Fruit fly (Drosophila melanogaster) whole organism, embryonic: ENCODE data around the gene Pif1A.

Source experiments
- Bdp1 ChIP-seq: fragments of 200-800 bp; sonication (Bioruptor generic); optimal IDR thresholded peaks from 3 replicates; lab custom pipeline; 2016; ENCODE audit warnings: missing biosample characterization, missing genetic modification characterization
- CG10274 ChIP-seq: fragments of 200-800 bp; sonication (Bioruptor generic); optimal IDR thresholded peaks from 3 replicates; lab custom pipeline; 2017; ENCODE audit warnings: missing biosample characterization, mild to moderate bottlenecking, missing genetic modification characterization
- CG11085 ChIP-seq: fragments of 200-800 bp; sonication (Bioruptor generic); IDR thresholded peaks from 2 replicates; pipeline ENCODE4 v1.3.6; 2022; ENCODE audit warnings: missing biosample characterization, missing genetic modification characterization
- CG11456 ChIP-seq: fragments of 200-800 bp; sonication (Bioruptor generic); IDR thresholded peaks from 3 replicates; pipeline ENCODE4 v1.3.6; 2022; ENCODE audit warnings: missing biosample characterization, missing genetic modification characterization
- CG12155 ChIP-seq: fragments of 200-800 bp; sonication (Bioruptor generic); optimal IDR thresholded peaks from 3 replicates; lab custom pipeline; 2016; ENCODE audit warnings: missing biosample characterization, missing genetic modification characterization
- CG14965 ChIP-seq: fragments of 200-800 bp; sonication (Bioruptor generic); optimal IDR thresholded peaks from 2 replicates; lab custom pipeline; 2016; ENCODE audit warnings: missing biosample characterization, missing genetic modification characterization, borderline replicate concordance
- CG1529 ChIP-seq: fragments of 200-800 bp; sonication (Bioruptor generic); optimal IDR thresholded peaks from 3 replicates; lab custom pipeline; 2018; ENCODE audit warnings: missing biosample characterization, missing genetic modification characterization
- CG15601 ChIP-seq: fragments of 200-800 bp; sonication (Bioruptor generic); optimal IDR thresholded peaks from 3 replicates; lab custom pipeline; 2019; ENCODE audit warnings: missing biosample characterization, mild to moderate bottlenecking, missing genetic modification characterization, moderate library complexity
- CG17359 ChIP-seq: fragments of 200-800 bp; sonication (Bioruptor generic); optimal IDR thresholded peaks from 3 replicates; lab custom pipeline; 2018; ENCODE audit warnings: missing biosample characterization, mild to moderate bottlenecking, missing genetic modification characterization, moderate library complexity
- CG17385 ChIP-seq: fragments of 200-800 bp; sonication (Bioruptor generic); optimal IDR thresholded peaks from 3 replicates; lab custom pipeline; 2018; ENCODE audit warnings: missing biosample characterization, mild to moderate bottlenecking, missing genetic modification characterization
- CG18476 ChIP-seq: fragments of 200-800 bp; sonication (Bioruptor generic); optimal IDR thresholded peaks from 2 replicates; lab custom pipeline; 2016; ENCODE audit warnings: missing biosample characterization, mild to moderate bottlenecking, missing genetic modification characterization
- CG2678 ChIP-seq: fragments of 200-800 bp; sonication (Bioruptor generic); optimal IDR thresholded peaks from 3 replicates; lab custom pipeline; 2019; ENCODE audit warnings: missing biosample characterization, mild to moderate bottlenecking, missing genetic modification characterization, moderate library complexity
- CG34422 ChIP-seq: fragments of 200-800 bp; sonication (Bioruptor generic); IDR thresholded peaks from 3 replicates; pipeline ENCODE4 v1.3.6; 2022; ENCODE audit warnings: missing biosample characterization, missing genetic modification characterization
- CG4328 ChIP-seq: fragments of 200-800 bp; sonication (Bioruptor generic); optimal IDR thresholded peaks from 3 replicates; lab custom pipeline; 2017; ENCODE audit warnings: missing biosample characterization, missing genetic modification reagents, missing genetic modification characterization
- CG6765 ChIP-seq: fragments of 200-800 bp; sonication (Bioruptor generic); optimal IDR thresholded peaks from 3 replicates; lab custom pipeline; 2017; ENCODE audit warnings: missing biosample characterization, mild to moderate bottlenecking, missing genetic modification characterization
- CG7839 ChIP-seq: fragments of 200-800 bp; sonication (Bioruptor generic); optimal IDR thresholded peaks from 3 replicates; lab custom pipeline; 2018; ENCODE audit warnings: missing biosample characterization, mild to moderate bottlenecking, missing genetic modification characterization, moderate library complexity
- CG8924 ChIP-seq: fragments of 200-800 bp; optimal IDR thresholded peaks from 3 replicates; lab custom pipeline; 2019; ENCODE audit warnings: missing biosample characterization, mild to moderate bottlenecking, missing genetic modification characterization, moderate library complexity
- CG8944 ChIP-seq: fragments of 200-800 bp; sonication (Bioruptor generic); optimal IDR thresholded peaks from 3 replicates; lab custom pipeline; 2016; ENCODE audit warnings: missing biosample characterization, missing genetic modification characterization
- CG9817 ChIP-seq: fragments of 200-800 bp; sonication (Bioruptor generic); optimal IDR thresholded peaks from 2 replicates; lab custom pipeline; 2018; ENCODE audit warnings: missing biosample characterization, mild to moderate bottlenecking, missing genetic modification characterization, moderate library complexity
- Chrac-16 ChIP-seq: fragments of 200-800 bp; sonication (Bioruptor generic); optimal IDR thresholded peaks from 3 replicates; lab custom pipeline; 2016; ENCODE audit warnings: missing biosample characterization, missing genetic modification characterization
- Drgx ChIP-seq: fragments of 200-800 bp; sonication (Bioruptor generic); IDR thresholded peaks from 2 replicates; pipeline ENCODE4 v1.3.6; 2022; ENCODE audit warnings: missing biosample characterization, missing genetic modification characterization
- GATAe ChIP-seq: fragments of 200-800 bp; sonication (Bioruptor generic); conservative IDR thresholded peaks from 2 replicates; pipeline ENCODE4 v1.3.6; 2022; ENCODE audit warnings: missing biosample characterization, missing genetic modification characterization
- Nf-YC ChIP-seq: fragments of 200-800 bp; optimal IDR thresholded peaks from 3 replicates; lab custom pipeline; 2019; ENCODE audit warnings: missing biosample characterization, mild to moderate bottlenecking, missing genetic modification characterization, moderate library complexity
- Sin3A ChIP-seq: fragments of >200 bp; optimal IDR thresholded peaks from 2 replicates; lab custom pipeline; 2018
- Taf1 ChIP-seq: fragments of 200-800 bp; sonication (Bioruptor generic); IDR thresholded peaks from 2 replicates; pipeline ENCODE4 v1.3.6; 2022; ENCODE audit warnings: missing biosample characterization, missing genetic modification characterization
- Tbp ChIP-seq: fragments of >200 bp; optimal IDR thresholded peaks from 2 replicates; lab custom pipeline; 2018; ENCODE audit warnings: missing biosample characterization, missing genetic modification characterization
- Trl ChIP-seq, 3 experiments: fragments of >200 bp in 2 of 3; fragments of 200-800 bp in 1 of 3; sonication (Bioruptor generic) in 1 of 3; optimal IDR thresholded peaks; 2 replicates in 1 of 3; 3 replicates in 2 of 3; lab custom pipeline; 2016 to 2017; ENCODE audit warnings: missing biosample characterization in 1 of 3, missing genetic modification characterization in 1 of 3
- al ChIP-seq: fragments of 200-800 bp; sonication (Bioruptor generic); IDR thresholded peaks from 2 replicates; pipeline ENCODE4 v1.3.6; 2022; ENCODE audit warnings: missing biosample characterization, missing genetic modification characterization
- chinmo ChIP-seq: fragments of 200-800 bp; sonication (Bioruptor generic); IDR thresholded peaks from 4 replicates; pipeline ENCODE4 v1.3.6; 2022; ENCODE audit warnings: missing biosample characterization, missing genetic modification characterization; ENCODE audit not compliant: partially characterized antibody
- chm ChIP-seq: fragments of 200-800 bp; sonication (Bioruptor generic); IDR thresholded peaks from 2 replicates; pipeline ENCODE4 v1.3.6; 2022; ENCODE audit warnings: missing biosample characterization, missing genetic modification characterization
- ci ChIP-seq: fragments of 200-800 bp; sonication (Bioruptor generic); IDR thresholded peaks from 3 replicates; pipeline ENCODE4 v1.3.6; 2022; ENCODE audit warnings: missing biosample characterization, missing genetic modification characterization
- crol ChIP-seq: fragments of 200-800 bp; sonication (Bioruptor generic); IDR thresholded peaks from 2 replicates; pipeline ENCODE4 v1.3.6; 2022; ENCODE audit warnings: missing biosample characterization, missing genetic modification characterization
- cwo ChIP-seq: fragments of 200-800 bp; sonication (Bioruptor generic); optimal IDR thresholded peaks from 3 replicates; lab custom pipeline; 2017; ENCODE audit warnings: missing biosample characterization, missing genetic modification characterization, mild to moderate bottlenecking, moderate library complexity, missing genetic modification reagents
- en ChIP-seq: fragments of 200-800 bp; sonication (Bioruptor generic); optimal IDR thresholded peaks from 2 replicates; lab custom pipeline; 2016; ENCODE audit warnings: missing biosample characterization, missing genetic modification characterization
- fd102C ChIP-seq: fragments of 200-800 bp; sonication (Bioruptor generic); optimal IDR thresholded peaks from 2 replicates; lab custom pipeline; 2018; ENCODE audit warnings: missing biosample characterization, mild to moderate bottlenecking, missing genetic modification characterization, moderate library complexity
- fd3F ChIP-seq: fragments of 200-800 bp; sonication (Bioruptor generic); optimal IDR thresholded peaks from 2 replicates; lab custom pipeline; 2018; ENCODE audit warnings: missing biosample characterization, mild to moderate bottlenecking, missing genetic modification characterization, moderate library complexity
- gem ChIP-seq: fragments of 200-800 bp; sonication (Bioruptor generic); optimal IDR thresholded peaks from 2 replicates; lab custom pipeline; 2019; ENCODE audit warnings: missing biosample characterization, mild to moderate bottlenecking, missing genetic modification characterization, moderate library complexity
- gsb ChIP-seq: fragments of 200-800 bp; sonication (Bioruptor generic); IDR thresholded peaks from 2 replicates; pipeline ENCODE4 v1.3.6; 2022; ENCODE audit warnings: missing biosample characterization, missing genetic modification characterization
- hb ChIP-seq: fragments of 200-800 bp; sonication (Bioruptor generic); IDR thresholded peaks from 3 replicates; pipeline ENCODE4 v1.3.6; 2022; ENCODE audit warnings: missing biosample characterization, missing genetic modification characterization; ENCODE audit not compliant: partially characterized antibody
- hbn ChIP-seq: fragments of 200-800 bp; sonication (Bioruptor generic); IDR thresholded peaks from 2 replicates; pipeline ENCODE4 v1.3.6; 2022; ENCODE audit warnings: missing biosample characterization, missing genetic modification characterization; ENCODE audit not compliant: partially characterized antibody
- lmd ChIP-seq: fragments of 200-800 bp; sonication (Bioruptor generic); IDR thresholded peaks from 2 replicates; pipeline ENCODE4 v1.3.6; 2022; ENCODE audit warnings: missing biosample characterization, missing genetic modification characterization
- lola ChIP-seq, 3 experiments: fragments of >200 bp in 2 of 3; fragments of 200-800 bp in 1 of 3; sonication (Bioruptor generic) in 1 of 3; optimal IDR thresholded peaks; 2 replicates each; lab custom pipeline; 2017 to 2019; ENCODE audit warnings: missing biosample characterization in 3 of 3, missing genetic modification characterization in 3 of 3, mild to moderate bottlenecking in 1 of 3, moderate library complexity in 1 of 3
- luna ChIP-seq: fragments of 200-800 bp; sonication (Bioruptor generic); optimal IDR thresholded peaks from 2 replicates; lab custom pipeline; 2016; ENCODE audit warnings: missing biosample characterization, missing genetic modification characterization
- nom ChIP-seq: fragments of 200-800 bp; sonication (Bioruptor generic); optimal IDR thresholded peaks from 2 replicates; lab custom pipeline; 2017; ENCODE audit warnings: missing biosample characterization, missing genetic modification characterization, mild to moderate bottlenecking, moderate library complexity, missing genetic modification reagents
- p53 ChIP-seq: fragments of 200-800 bp; sonication (Bioruptor generic); optimal IDR thresholded peaks from 2 replicates; lab custom pipeline; 2016; ENCODE audit warnings: missing biosample characterization, missing genetic modification characterization
- pho ChIP-seq: fragments of 200-800 bp; sonication (Bioruptor generic); optimal IDR thresholded peaks from 2 replicates; lab custom pipeline; 2016; ENCODE audit warnings: missing biosample characterization, missing genetic modification characterization
- ro ChIP-seq: fragments of 200-800 bp; sonication (Bioruptor generic); IDR thresholded peaks from 2 replicates; pipeline ENCODE4 v1.3.6; 2022; ENCODE audit warnings: missing biosample characterization, missing genetic modification characterization
- sens ChIP-seq: fragments of 200-800 bp; sonication (Bioruptor generic); peaks from one replicate; lab custom pipeline; 2016; ENCODE audit warnings: missing biosample characterization, missing genetic modification characterization
- tup ChIP-seq: fragments of 200-800 bp; sonication (Bioruptor generic); optimal IDR thresholded peaks from 2 replicates; lab custom pipeline; 2016; ENCODE audit warnings: missing biosample characterization, mild to moderate bottlenecking, missing genetic modification characterization, moderate library complexity
- vfl ChIP-seq: fragments of 200-800 bp; sonication (Bioruptor generic); optimal IDR thresholded peaks from 2 replicates; lab custom pipeline; 2016; ENCODE audit warnings: missing biosample characterization, missing genetic modification characterization
- z ChIP-seq: fragments of 200-800 bp; sonication (Bioruptor generic); IDR thresholded peaks from 3 replicates; pipeline ENCODE4 v1.3.6; 2022; ENCODE audit warnings: missing biosample characterization, missing genetic modification characterization

The Pif1A gene

DNA sequence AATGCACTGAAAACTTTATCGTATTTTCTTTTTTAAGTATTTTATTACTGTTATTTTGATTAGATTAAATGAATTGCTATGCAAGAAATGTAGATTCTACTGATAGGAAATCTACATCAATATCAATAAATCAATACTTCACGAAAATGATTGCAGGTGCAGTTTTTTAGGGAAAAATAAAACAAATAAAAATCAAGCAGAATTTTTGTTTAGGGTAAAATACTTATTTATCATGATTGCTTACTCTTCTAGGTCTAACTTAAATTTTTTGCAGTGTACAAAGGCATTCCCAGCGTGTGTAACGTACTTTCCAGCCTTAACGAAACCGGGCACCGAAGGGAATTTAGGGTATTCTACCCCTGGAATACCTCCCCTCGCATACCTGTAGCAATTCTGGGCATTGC, 7.5 kb upstream of the Pif1A start (continued):
- TF ChIP-seq CG8924 (tag; lab: Kevin White, UChicago) (peak; percentile 90), ro (GFP tag; lab: Robert Waterston, UW) (no peak), Sin3A (no peak), lola (GFP tag; optimal IDR thresholded peaks at IDR 0.05; lab: Kevin White, UChicago) (peak in 1 of 3 experiments; percentile 97), Drgx (GFP tag; lab: Robert Waterston, UW) (no peak), tup (GFP tag; lab: Kevin White, UChicago) (peak; percentile 18), CG18476 (GFP tag; lab: Kevin White, UChicago) (peak; percentile 63), crol (GFP tag; lab: Robert Waterston, UW) (no peak), Bdp1 (GFP tag; lab: Kevin White, UChicago) (peak; percentile 5), en (peak; percentile 55), lmd (GFP tag; lab: Robert Waterston, UW) (peak; percentile 27; the same call in 1 of the 2 replicates), CG6765 (GFP tag; lab: Kevin White, UChicago) (peak; percentile 35), Chrac-16 (GFP tag; lab: Kevin White, UChicago) (peak; percentile 83), fd102C (peak; percentile 94), CG15601 (tag; lab: Kevin White, UChicago) (peak; percentile 73), pho (GFP tag; lab: Kevin White, UChicago) (no peak), hb (GFP tag; lab: Robert Waterston, UW) (no peak), chm (no peak), CG1529 (GFP tag; lab: Kevin White, UChicago) (peak; percentile 58), Nf-YC (no peak), CG11456 (no peak), CG14965 (GFP tag; lab: Kevin White, UChicago) (no peak), GATAe (GFP tag; lab: Robert Waterston, UW) (no peak), CG17359 (tag; lab: Kevin White, UChicago) (peak; percentile 66), CG34422 (GFP tag; lab: Robert Waterston, UW) (peak; percentile 62; the same call in 1 of the 3 replicates), hbn (GFP tag; lab: Robert Waterston, UW) (no peak), Taf1 (GFP tag; lab: Robert Waterston, UW) (no peak), CG11085 (GFP tag; lab: Robert Waterston, UW) (no peak), nom (GFP tag; lab: Kevin White, UChicago) (no peak), Tbp (GFP tag; lab: Kevin White, UChicago) (no peak), cwo (GFP tag; lab: Kevin White, UChicago) (peak; percentile 8), fd3F (no peak), CG17385 (GFP tag; lab: Kevin White, UChicago) (peak; percentile 41), luna (no peak), gem (tag; lab: Kevin White, UChicago) (peak; percentile 91), vfl (peak; percentile 60), CG9817 (tag; lab: Kevin White, UChicago) (no peak), CG2678 (tag; lab: Kevin White, UChicago) (peak; percentile 77), CG12155 (GFP tag; lab: Kevin White, UChicago) (peak; percentile 41), gsb (GFP tag; lab: Robert Waterston, UW) (no peak), sens (GFP tag; lab: Kevin White, UChicago) (peak; percentile 97), CG8944 (GFP tag; lab: Kevin White, UChicago) (peak; percentile 54), CG7839 (tag; lab: Kevin White, UChicago) (peak; percentile 80), chinmo (no peak), CG10274 (GFP tag; lab: Kevin White, UChicago) (peak; percentile 5), Trl (optimal IDR thresholded peaks at IDR 0.05; lab: Kevin White, UChicago) (no peak), Trl (GFP tag; optimal IDR thresholded peaks at IDR 0.05; lab: Kevin White, UChicago) (peak; percentile 17), ci (GFP tag; lab: Robert Waterston, UW) (0 out of 3 replicates have a peak, but pooled peaks have one; percentile 17), CG4328 (GFP tag; lab: Kevin White, UChicago) (peak; percentile 49), z (no peak), al (no peak), p53 (GFP tag; lab: Kevin White, UChicago) (no peak)
